Worm (Caenorhabditis elegans): ENCODE data around the gene algn-11.

DNA sequence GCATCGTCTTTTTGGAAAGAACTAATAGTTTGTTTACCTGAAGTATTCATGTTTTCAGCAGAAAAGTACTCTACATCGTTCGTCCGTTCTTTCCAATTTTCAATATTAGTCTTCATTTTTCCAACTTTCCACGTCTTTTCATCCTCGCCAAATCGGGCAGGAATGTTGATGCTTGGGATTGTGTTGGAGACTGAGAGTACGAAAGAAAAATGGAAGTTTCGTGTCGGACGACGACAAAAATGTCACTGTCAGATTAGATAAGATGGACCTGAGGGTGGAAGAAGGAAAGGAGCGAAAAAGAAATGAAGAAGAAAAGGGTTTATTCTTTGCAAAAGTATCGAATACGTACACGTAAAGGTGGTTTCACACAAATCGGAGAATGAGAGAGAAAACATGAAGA is 7.7 kb upstream of the algn-11 start:
- TF ChIP-seq nhr-25 (tag; optimal IDR thresholded peaks at IDR 0.05) (peak; percentile 29), ceh-82 (tag; optimal IDR thresholded peaks at IDR 0.05) (no peak), mdl-1 (tag; optimal IDR thresholded peaks at IDR 0.05) (no peak)
